Fruit fly (Drosophila melanogaster): Measurements from ENCODE around the gene CG42245.

CG42245 gene

dm6 chr3L:2636023-2636968 is 4.8 kb downstream of the CG42245 start (continued):
- TF ChIP-seq CG15479 (GFP tag; optimal IDR thresholded peaks at IDR 0.05) (no peak), CG2120 (GFP tag; optimal IDR thresholded peaks at IDR 0.05) (no peak), CG2712 (tag; optimal IDR thresholded peaks at IDR 0.05) (peak; percentile 29), Asciz (GFP tag; optimal IDR thresholded peaks at IDR 0.05) (no peak), CG13894 (tag; optimal IDR thresholded peaks at IDR 0.05) (no peak), stc (GFP tag; IDR thresholded peaks at IDR 0.05) (no peak), so (GFP tag; IDR thresholded peaks at IDR 0.05) (no peak), sim (GFP tag; IDR thresholded peaks at IDR 0.05) (no peak), CG34224 (GFP tag; IDR thresholded peaks at IDR 0.05; ENCODE audit: partially characterized antibody) (peak; percentile 12; the same call in 1 of the 3 replicates), CG8924 (tag; optimal IDR thresholded peaks at IDR 0.05) (no peak), salm (tag; optimal IDR thresholded peaks at IDR 0.05) (no peak), CG17361 (GFP tag; IDR thresholded peaks at IDR 0.05) (no peak), pho (GFP tag; optimal IDR thresholded peaks at IDR 0.05) (no peak), Nf-YB (GFP tag; optimal IDR thresholded peaks at IDR 0.05) (no peak), pros (GFP tag; optimal IDR thresholded peaks at IDR 0.05) (no peak), ac (GFP tag; optimal IDR thresholded peaks at IDR 0.05) (no peak), pnt (GFP tag; optimal IDR thresholded peaks at IDR 0.05) (no peak), Dref (GFP tag; IDR thresholded peaks at IDR 0.05) (no peak), CrebB (tag; optimal IDR thresholded peaks at IDR 0.05) (no peak), CG10267 (tag; optimal IDR thresholded peaks at IDR 0.05) (no peak), CG3726 (GFP tag; IDR thresholded peaks at IDR 0.05) (no peak), CG14050 (GFP tag; IDR thresholded peaks at IDR 0.05) (no peak), H15 (GFP tag; IDR thresholded peaks at IDR 0.05) (no peak), sr (GFP tag; IDR thresholded peaks at IDR 0.05) (no peak), CG13123 (GFP tag; optimal IDR thresholded peaks at IDR 0.05) (no peak), CG11560 (tag; IDR thresholded peaks at IDR 0.05) (no peak), Mes4 (GFP tag; optimal IDR thresholded peaks at IDR 0.05) (no peak), CG10147 (GFP tag; optimal IDR thresholded peaks at IDR 0.05) (no peak), gcm2 (GFP tag; optimal IDR thresholded peaks at IDR 0.05) (no peak), CHES-1-like (GFP tag; optimal IDR thresholded peaks at IDR 0.05) (no peak), CG31388 (GFP tag; optimal IDR thresholded peaks at IDR 0.05) (no peak), CG12071 (GFP tag; optimal IDR thresholded peaks at IDR 0.05) (no peak), CG10366 (GFP tag; IDR thresholded peaks at IDR 0.05) (no peak), gem (tag; optimal IDR thresholded peaks at IDR 0.05) (no peak), Lpt (GFP tag; optimal IDR thresholded peaks at IDR 0.05) (no peak), da (GFP tag; optimal IDR thresholded peaks at IDR 0.05) (no peak), p53 (GFP tag; optimal IDR thresholded peaks at IDR 0.05) (no peak), Poxn (GFP tag; IDR thresholded peaks at IDR 0.05) (no peak), CG2199 (GFP tag; IDR thresholded peaks at IDR 0.05) (no peak), Elba2 (GFP tag; optimal IDR thresholded peaks at IDR 0.05) (no peak), pzg (GFP tag; optimal IDR thresholded peaks at IDR 0.05) (no peak), ftz-f1 (GFP tag; optimal IDR thresholded peaks at IDR 0.05) (no peak), CG7963 (GFP tag; IDR thresholded peaks at IDR 0.05; ENCODE audit: partially characterized antibody) (no peak), dan (GFP tag; IDR thresholded peaks at IDR 0.05) (no peak), Camta (GFP tag; optimal IDR thresholded peaks at IDR 0.05) (no peak), CG10462 (GFP tag; optimal IDR thresholded peaks at IDR 0.05) (no peak), CG4820 (GFP tag; optimal IDR thresholded peaks at IDR 0.05) (no peak), E2f2 (GFP tag; IDR thresholded peaks at IDR 0.05) (no peak), Fer1 (GFP tag; optimal IDR thresholded peaks at IDR 0.05) (no peak), lab (GFP tag; optimal IDR thresholded peaks at IDR 0.05) (no peak), al (GFP tag; IDR thresholded peaks at IDR 0.05) (no peak)
